Fruit fly (Drosophila melanogaster): ENCODE results near the gene Rrp6.
A peak's percentile ranks its signal among the peaks of the same experiment; 100 is the strongest.

Gene Rrp6

DNA sequence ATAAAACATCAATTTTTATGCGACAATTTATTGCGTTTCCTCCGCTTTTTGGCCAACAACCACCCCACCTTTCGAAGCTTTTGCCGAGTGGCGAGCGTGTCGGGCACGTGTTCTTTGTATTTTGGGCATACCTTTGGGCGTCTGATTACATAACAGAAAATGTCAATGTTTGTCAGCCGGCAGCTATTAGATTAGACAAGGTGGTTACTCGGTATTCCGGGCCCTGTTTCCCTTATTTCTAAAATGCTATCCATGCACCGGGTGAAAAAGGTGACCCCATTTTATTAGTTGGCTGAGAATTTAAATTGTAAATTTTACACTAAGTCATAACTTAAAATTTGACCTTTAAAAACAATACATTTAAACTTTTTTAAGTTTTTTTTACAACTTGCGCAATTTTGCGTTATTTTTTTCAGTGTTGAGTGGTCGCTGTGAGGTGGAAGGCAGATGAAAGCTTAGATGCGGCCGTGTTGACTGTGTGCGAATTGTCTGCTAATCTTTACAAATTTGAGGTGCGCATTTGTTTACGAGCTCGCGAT is 26.5 kb upstream of the Rrp6 start (continued):
- TF ChIP-seq HLHmδ (GFP tag; optimal IDR thresholded peaks at IDR 0.05) (no peak), CG2120 (GFP tag; optimal IDR thresholded peaks at IDR 0.05) (peak; percentile 35), Dbx (GFP tag; IDR thresholded peaks at IDR 0.05) (peak; percentile 42; the same call in 1 of the 3 replicates), CG4707 (GFP tag; optimal IDR thresholded peaks at IDR 0.05) (no peak), CG8944 (GFP tag; optimal IDR thresholded peaks at IDR 0.05) (no peak), pzg (GFP tag; optimal IDR thresholded peaks at IDR 0.05) (no peak), tna (GFP tag; IDR thresholded peaks at IDR 0.05; ENCODE audit: partially characterized antibody) (no peak), Hand (GFP tag; optimal IDR thresholded peaks at IDR 0.05) (no peak), Ada2b (GFP tag; IDR thresholded peaks at IDR 0.05) (0 out of 2 replicates have a peak, but pooled peaks have one; percentile 30), CG17829 (tag; optimal IDR thresholded peaks at IDR 0.05) (no peak), zfh2 (GFP tag; optimal IDR thresholded peaks at IDR 0.05) (no peak), jing (GFP tag; optimal IDR thresholded peaks at IDR 0.05) (no peak), CG16863 (GFP tag; optimal IDR thresholded peaks at IDR 0.05) (no peak), gem (tag; optimal IDR thresholded peaks at IDR 0.05) (peak; percentile 0), CG17568 (GFP tag; optimal IDR thresholded peaks at IDR 0.05) (no peak), Dip3 (GFP tag; optimal IDR thresholded peaks at IDR 0.05) (no peak), Adf1 (GFP tag; IDR thresholded peaks at IDR 0.05) (no peak), Bdp1 (GFP tag; optimal IDR thresholded peaks at IDR 0.05) (no peak), CG10209 (GFP tag; optimal IDR thresholded peaks at IDR 0.05) (no peak), CG17385 (GFP tag; optimal IDR thresholded peaks at IDR 0.05) (no peak), vfl (GFP tag; optimal IDR thresholded peaks at IDR 0.05) (no peak), ase (GFP tag; IDR thresholded peaks at IDR 0.05) (no peak), Dfd (GFP tag; optimal IDR thresholded peaks at IDR 0.05) (no peak), CG15514 (GFP tag; optimal IDR thresholded peaks at IDR 0.05) (no peak), CG18619 (GFP tag; optimal IDR thresholded peaks at IDR 0.05) (no peak), Blimp-1 (GFP tag; optimal IDR thresholded peaks at IDR 0.05) (peak; percentile 22), pan (optimal IDR thresholded peaks at IDR 0.05) (no peak), pan (GFP tag; optimal IDR thresholded peaks at IDR 0.05 in 1 of 2, IDR thresholded peaks at IDR 0.05 in 1 of 2) (peak in 1 of 2 experiments; percentile 21)

dm6 chr3R:14903837-14904431 is 17.9 kb upstream of the Rrp6 start, which contains the start of gene VhaPPA1-1:
Gene VhaPPA1-1, minus strand, starts transcription at chr3R:14904061.
- TF ChIP-seq CG10321 (GFP tag; IDR thresholded peaks at IDR 0.05) (no peak), tll (GFP tag; optimal IDR thresholded peaks at IDR 0.05) (peak; percentile 41 to 99), sd (tag; optimal IDR thresholded peaks at IDR 0.05) (no peak), CG11560 (tag; IDR thresholded peaks at IDR 0.05) (peak; percentile 99), pum (GFP tag; optimal IDR thresholded peaks at IDR 0.05) (no peak), Awh (GFP tag; IDR thresholded peaks at IDR 0.05) (no peak), chm (GFP tag; IDR thresholded peaks at IDR 0.05) (peak; percentile 57; the same call in 1 of the 2 replicates), Chrac-16 (GFP tag; optimal IDR thresholded peaks at IDR 0.05) (peak; percentile 1), Oli (tag; optimal IDR thresholded peaks at IDR 0.05) (no peak), CG11695 (GFP tag; IDR thresholded peaks at IDR 0.05) (no peak), sim (GFP tag; IDR thresholded peaks at IDR 0.05) (no peak), br (optimal IDR thresholded peaks at IDR 0.05) (no peak), Myb (GFP tag; optimal IDR thresholded peaks at IDR 0.05) (peak; percentile 95), Mad (GFP tag; optimal IDR thresholded peaks at IDR 0.05) (no peak), zfh1 (GFP tag; IDR thresholded peaks at IDR 0.05) (no peak), CG1233 (GFP tag; optimal IDR thresholded peaks at IDR 0.05) (no peak), CG3407 (GFP tag; optimal IDR thresholded peaks at IDR 0.05) (no peak), H2.0 (GFP tag; IDR thresholded peaks at IDR 0.05) (no peak), CG11696 (GFP tag; IDR thresholded peaks at IDR 0.05) (no peak), YL-1 (GFP tag; optimal IDR thresholded peaks at IDR 0.05) (peak; percentile 88), cas (GFP tag; IDR thresholded peaks at IDR 0.05) (no peak), CG2889 (GFP tag; IDR thresholded peaks at IDR 0.05) (no peak), trh (GFP tag; optimal IDR thresholded peaks at IDR 0.05) (no peak), zen2 (GFP tag; IDR thresholded peaks at IDR 0.05; ENCODE audit: partially characterized antibody) (no peak)
